Worm (Caenorhabditis elegans): ENCODE measurements around the gene sdz-13.

DNA sequence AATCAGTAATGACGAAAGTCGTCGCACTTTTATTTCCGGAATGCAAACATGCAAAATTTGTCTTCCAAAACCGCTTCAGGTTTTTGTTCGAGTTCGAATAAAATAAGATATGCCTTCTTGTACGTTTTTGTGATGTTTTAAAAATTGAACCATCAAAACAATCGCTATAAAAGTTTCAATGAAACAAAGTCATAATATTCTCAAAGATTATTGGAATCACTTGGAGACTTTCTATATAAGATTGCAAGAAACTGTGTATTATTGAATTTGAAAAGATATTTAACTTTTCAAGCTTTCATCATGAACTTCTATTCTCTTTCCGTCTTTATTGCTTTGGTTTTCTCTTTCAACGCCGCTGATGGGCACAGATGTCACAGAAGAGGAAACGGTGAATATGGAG lies 2.6 kb downstream of the sdz-13 start, which contains the start of gene fipr-14:
- no peak for TF ChIP-seq F37B4.10 (GFP tag; IDR thresholded peaks at IDR 0.05)
- TF ChIP-seq him-1 (tag; optimal IDR thresholded peaks at IDR 0.05): no peak
- TF ChIP-seq ets-4 (GFP tag; optimal IDR thresholded peaks at IDR 0.05): no peak
- TF ChIP-seq F52B5.7 (tag; optimal IDR thresholded peaks at IDR 0.05): no peak
- TF ChIP-seq dpl-1 (GFP tag; optimal IDR thresholded peaks at IDR 0.05): no peak
- no peak for TF ChIP-seq madf-8 (GFP tag; conservative IDR thresholded peaks at IDR 0.05)
- TF ChIP-seq ceh-91 (GFP tag; IDR thresholded peaks at IDR 0.05): no peak
- no peak for TF ChIP-seq ztf-28 (GFP tag; IDR thresholded peaks at IDR 0.05)

Measured in whole organism, young adult.